Worm (Caenorhabditis elegans) whole organism, L2 larva: ENCODE results near the gene haf-1.

Source experiments
- C34F6.9 ChIP-seq: fragments of 150-350 bp; optimal IDR thresholded peaks from 2 replicates; lab custom pipeline; 2014; ENCODE audit warnings: missing biosample characterization, missing genetic modification characterization
- F13H6.1 ChIP-seq: sonication (generic microtip); optimal IDR thresholded peaks from 2 replicates; lab custom pipeline; 2016; ENCODE audit warnings: missing genetic modification characterization, missing compliant biosample characterization
- R02D3.7 ChIP-seq: fragments of 150-350 bp; optimal IDR thresholded peaks from 2 replicates; lab custom pipeline; 2014; ENCODE audit warnings: missing biosample characterization, missing genetic modification characterization
- Y55F3AM.14 ChIP-seq: fragments of 200-800 bp; sonication (Bioruptor generic); optimal IDR thresholded peaks from 2 replicates; lab custom pipeline; 2018; ENCODE audit warnings: mild to moderate bottlenecking, missing genetic modification characterization, missing compliant biosample characterization
- alr-1 ChIP-seq: fragments of 150-350 bp; optimal IDR thresholded peaks from 2 replicates; lab custom pipeline; 2014; ENCODE audit warnings: missing biosample characterization, missing genetic modification characterization
- aly-2 ChIP-seq: fragments of 150-350 bp; optimal IDR thresholded peaks from 2 replicates; lab custom pipeline; 2014; ENCODE audit warnings: missing biosample characterization, missing genetic modification characterization
- ama-1 ChIP-seq: fragments of 150-350 bp; optimal IDR thresholded peaks from 2 replicates; lab custom pipeline; 2018; ENCODE audit warnings: inconsistent platforms
- blmp-1 ChIP-seq: sonication (generic microtip); optimal IDR thresholded peaks from 2 replicates; lab custom pipeline; 2017; ENCODE audit warnings: missing genetic modification characterization, mild to moderate bottlenecking, missing compliant biosample characterization, antibody characterized with exemption, moderate library complexity; ENCODE audit not compliant: insufficient read depth
- ceh-16 ChIP-seq: fragments of 150-350 bp; optimal IDR thresholded peaks from 2 replicates; lab custom pipeline; 2014; ENCODE audit warnings: missing biosample characterization, missing genetic modification characterization
- ceh-82 ChIP-seq: fragments of 150-350 bp; optimal IDR thresholded peaks from 2 replicates; lab custom pipeline; 2014; ENCODE audit warnings: missing biosample characterization, missing genetic modification characterization
- crh-2 ChIP-seq: sonication (generic microtip); optimal IDR thresholded peaks from 2 replicates; lab custom pipeline; 2017; ENCODE audit warnings: missing biosample characterization, missing genetic modification characterization
- dmd-4 ChIP-seq: sonication (generic microtip); optimal IDR thresholded peaks from 2 replicates; lab custom pipeline; 2017; ENCODE audit warnings: missing biosample characterization, missing genetic modification characterization
- egl-27 ChIP-seq: sonication (generic microtip); optimal IDR thresholded peaks from 3 replicates; lab custom pipeline; 2017; ENCODE audit warnings: missing biosample characterization, missing genetic modification reagents, missing genetic modification characterization
- elt-3 ChIP-seq: sonication (generic microtip); optimal IDR thresholded peaks from 2 replicates; lab custom pipeline; 2017; ENCODE audit warnings: missing biosample characterization, missing genetic modification characterization
- fos-1 ChIP-seq: fragments of 150-350 bp; optimal IDR thresholded peaks from 2 replicates; lab custom pipeline; 2014; ENCODE audit warnings: missing biosample characterization, missing genetic modification characterization
- gmeb-1 ChIP-seq: fragments of 150-350 bp; optimal IDR thresholded peaks from 2 replicates; lab custom pipeline; 2014; ENCODE audit warnings: missing biosample characterization, missing genetic modification characterization
- lin-11 ChIP-seq: fragments of 150-350 bp; sonication (generic microtip); optimal IDR thresholded peaks from 2 replicates; lab custom pipeline; 2014; ENCODE audit warnings: missing biosample characterization, missing genetic modification characterization, inconsistent platforms, mixed read lengths
- lin-13 ChIP-seq: fragments of 150-350 bp; optimal IDR thresholded peaks from 2 replicates; lab custom pipeline; 2014; ENCODE audit warnings: missing biosample characterization, missing genetic modification reagents, missing genetic modification characterization
- lsy-2 ChIP-seq, 2 experiments: fragments of 150-350 bp in 1 of 2; sonication (generic microtip) in 1 of 2; optimal IDR thresholded peaks; 2 replicates each; lab custom pipeline; 2014 to 2017; ENCODE audit warnings: missing biosample characterization in 2 of 2, missing genetic modification characterization in 2 of 2
- mab-5 ChIP-seq: fragments of 150-350 bp; optimal IDR thresholded peaks from 2 replicates; lab custom pipeline; 2014; ENCODE audit warnings: missing biosample characterization, missing genetic modification characterization
- mbf-1 ChIP-seq: sonication (generic microtip); optimal IDR thresholded peaks from 2 replicates; lab custom pipeline; 2017; ENCODE audit warnings: missing biosample characterization, missing genetic modification characterization
- mdl-1 ChIP-seq, 2 experiments: fragments of 150-350 bp in 1 of 2; sonication (generic microtip) in 1 of 2; optimal IDR thresholded peaks; 2 replicates each; lab custom pipeline; 2017; ENCODE audit warnings: missing biosample characterization in 2 of 2, missing genetic modification characterization in 2 of 2
- nhr-10 ChIP-seq: sonication (generic microtip); optimal IDR thresholded peaks from 2 replicates; lab custom pipeline; 2017; ENCODE audit warnings: missing biosample characterization, missing genetic modification characterization
- nhr-11 ChIP-seq: fragments of 150-350 bp; optimal IDR thresholded peaks from 2 replicates; lab custom pipeline; 2014; ENCODE audit warnings: missing biosample characterization, missing genetic modification characterization
- nhr-12 ChIP-seq: fragments of 150-350 bp; optimal IDR thresholded peaks from 2 replicates; lab custom pipeline; 2014; ENCODE audit warnings: missing biosample characterization, missing genetic modification characterization
- nhr-129 ChIP-seq: fragments of 150-350 bp; optimal IDR thresholded peaks from 2 replicates; lab custom pipeline; 2014; ENCODE audit warnings: missing biosample characterization, missing genetic modification characterization
- nhr-21 ChIP-seq: fragments of 150-350 bp; optimal IDR thresholded peaks from 2 replicates; lab custom pipeline; 2014; ENCODE audit warnings: missing biosample characterization, missing genetic modification characterization
- nhr-23 ChIP-seq: fragments of 150-350 bp; optimal IDR thresholded peaks from 2 replicates; lab custom pipeline; 2014; ENCODE audit warnings: missing biosample characterization, missing genetic modification reagents, missing genetic modification characterization
- nhr-237 ChIP-seq: fragments of 150-350 bp; optimal IDR thresholded peaks from 2 replicates; lab custom pipeline; 2014; ENCODE audit warnings: missing biosample characterization, missing genetic modification characterization
- nhr-25 ChIP-seq: fragments of 150-350 bp; sonication (generic microtip); optimal IDR thresholded peaks from 3 replicates; lab custom pipeline; 2014; ENCODE audit warnings: missing biosample characterization, missing genetic modification characterization
- nhr-6 ChIP-seq: fragments of 150-350 bp; optimal IDR thresholded peaks from 2 replicates; lab custom pipeline; 2014; ENCODE audit warnings: missing biosample characterization, missing genetic modification characterization
- nhr-77 ChIP-seq: fragments of 150-350 bp; optimal IDR thresholded peaks from 2 replicates; lab custom pipeline; 2014; ENCODE audit warnings: missing biosample characterization, missing genetic modification characterization
- sem-4 ChIP-seq: fragments of 150-350 bp; optimal IDR thresholded peaks from 2 replicates; lab custom pipeline; 2014; ENCODE audit warnings: missing biosample characterization, missing genetic modification reagents, missing genetic modification characterization
- sma-3 ChIP-seq: sonication (generic microtip); optimal IDR thresholded peaks from 2 replicates; lab custom pipeline; 2016; ENCODE audit warnings: missing genetic modification reagents, missing genetic modification characterization, missing compliant biosample characterization
- sma-9 ChIP-seq, 2 experiments: fragments of 150-350 bp in 1 of 2; sonication (generic microtip) in 1 of 2; optimal IDR thresholded peaks; 2 replicates each; lab custom pipeline; 2014 to 2016; ENCODE audit warnings: missing genetic modification characterization in 2 of 2, mild to moderate bottlenecking in 1 of 2, missing biosample characterization in 1 of 2, missing compliant biosample characterization in 1 of 2, missing genetic modification reagents in 1 of 2, moderate library complexity in 1 of 2
- snpc-4 ChIP-seq: fragments of 150-350 bp; optimal IDR thresholded peaks from 2 replicates; lab custom pipeline; 2014; ENCODE audit warnings: missing biosample characterization, missing genetic modification characterization
- unc-39 ChIP-seq: fragments of 150-350 bp; optimal IDR thresholded peaks from 2 replicates; lab custom pipeline; 2014; ENCODE audit warnings: missing biosample characterization, missing genetic modification characterization
- unc-55 ChIP-seq: fragments of 150-350 bp; sonication (generic microtip); optimal IDR thresholded peaks from 3 replicates; lab custom pipeline; 2014; ENCODE audit warnings: missing biosample characterization, missing genetic modification reagents, missing genetic modification characterization
- zag-1 ChIP-seq: fragments of 150-350 bp; optimal IDR thresholded peaks from 2 replicates; lab custom pipeline; 2014; ENCODE audit warnings: missing biosample characterization, missing genetic modification characterization
- ztf-1 ChIP-seq: fragments of 200-800 bp; sonication (Bioruptor generic); conservative IDR thresholded peaks from 2 replicates; pipeline ENCODE4 v1.3.6; 2022; ENCODE audit warnings: missing genetic modification characterization, missing compliant biosample characterization
- ztf-11 ChIP-seq: sonication (generic microtip); optimal IDR thresholded peaks from 2 replicates; lab custom pipeline; 2017; ENCODE audit warnings: missing biosample characterization, missing genetic modification characterization
- ztf-4 ChIP-seq: fragments of 150-350 bp; optimal IDR thresholded peaks from 2 replicates; lab custom pipeline; 2014; ENCODE audit warnings: missing biosample characterization, missing genetic modification characterization

The haf-1 gene

DNA sequence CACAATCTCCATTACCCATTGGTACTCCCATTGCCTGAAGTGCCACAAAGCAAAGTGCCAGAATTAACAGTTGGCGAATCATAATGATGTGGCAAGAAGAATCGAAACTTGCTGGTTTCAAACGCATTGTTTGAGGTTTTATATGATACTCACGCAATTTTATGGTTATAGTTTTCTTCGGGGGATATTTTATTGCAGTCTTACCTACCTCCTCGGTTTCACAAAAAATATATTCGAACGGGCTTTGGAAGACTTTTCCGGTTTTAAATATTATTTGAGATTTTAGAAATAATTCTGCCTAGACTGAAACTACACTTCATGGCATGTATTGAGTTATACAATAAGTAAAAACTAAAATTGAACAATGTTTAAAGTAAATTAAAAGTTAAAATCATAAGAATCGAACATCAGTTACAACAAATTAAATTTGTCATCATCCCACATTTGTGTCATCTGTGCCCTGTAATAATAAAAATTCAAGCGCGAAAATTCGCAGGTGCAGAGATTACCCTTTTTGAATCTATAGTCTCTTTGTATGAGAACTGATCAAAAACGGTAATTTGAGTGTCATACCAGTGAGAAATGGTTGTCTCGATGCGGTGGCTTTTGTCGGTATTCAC lies 29.5 kb upstream of the haf-1 start, which contains the start of the genes clec-197 and clec-198:
Gene clec-197 (minus strand): TSS at position 101 of the 620 bp plus-strand sequence.
Gene clec-198 (plus strand): TSS at position 570 of the 620 bp plus-strand sequence.
- TF ChIP-seq nhr-23 (no peak), Y55F3AM.14 (GFP tag; lab: Kevin White, UChicago) (no peak), mdl-1 (tag; optimal IDR thresholded peaks at IDR 0.05; lab: Kevin White, UChicago) (no peak), unc-55 (GFP tag; lab: Kevin White, UChicago) (no peak), elt-3 (tag; lab: Kevin White, UChicago) (no peak), aly-2 (tag; lab: Kevin White, UChicago) (no peak), nhr-25 (tag; lab: Kevin White, UChicago) (no peak), ama-1 (lab: Kevin White, UChicago) (no peak), mbf-1 (tag; lab: Kevin White, UChicago) (no peak), nhr-12 (tag; lab: Kevin White, UChicago) (no peak), ztf-11 (tag; lab: Kevin White, UChicago) (no peak), blmp-1 (tag; lab: Kevin White, UChicago) (no peak), sma-3 (GFP tag; lab: Kevin White, UChicago) (no peak), sma-9 (GFP tag; optimal IDR thresholded peaks at IDR 0.05; lab: Kevin White, UChicago) (no peak), sma-9 (tag; optimal IDR thresholded peaks at IDR 0.05; lab: Kevin White, UChicago) (no peak), nhr-237 (no peak), lin-11 (tag; lab: Kevin White, UChicago) (no peak), mab-5 (no peak), nhr-21 (tag; lab: Kevin White, UChicago) (no peak)

DNA sequence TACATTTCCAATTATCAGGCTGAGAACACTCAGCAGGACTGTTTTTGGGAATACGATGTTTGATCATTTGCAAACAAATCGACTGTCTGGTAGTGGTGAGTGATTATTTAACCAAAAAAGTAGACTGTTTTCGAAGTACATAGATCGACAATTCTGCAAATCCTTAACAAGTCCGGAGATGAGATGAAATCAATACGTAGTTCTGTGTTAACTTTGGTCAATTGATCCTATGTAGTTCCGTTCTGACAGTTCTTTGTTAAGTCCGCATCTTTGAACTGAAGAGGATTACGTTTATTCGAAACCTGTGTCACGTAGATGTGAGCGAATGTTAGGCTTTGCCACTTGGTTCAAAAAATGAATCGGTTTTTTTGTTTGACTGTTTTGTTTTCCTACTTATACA lies 24.6 kb upstream of the haf-1 start, which contains the start of gene clec-199:
Gene clec-199 (plus strand): TSS at position 301 of the 400 bp plus-strand sequence.
- no peak for TF ChIP-seq mdl-1 (tag; optimal IDR thresholded peaks at IDR 0.05; lab: Kevin White, UChicago)
- no peak for TF ChIP-seq nhr-10 (tag; lab: Kevin White, UChicago)
- no peak for TF ChIP-seq nhr-129 (tag; lab: Kevin White, UChicago)
- TF ChIP-seq ceh-16 (tag; lab: Kevin White, UChicago) = no peak
- no peak for TF ChIP-seq nhr-11 (tag; lab: Kevin White, UChicago)
- no peak for TF ChIP-seq nhr-23
- TF ChIP-seq alr-1 (tag; lab: Kevin White, UChicago) = no peak
- no peak for TF ChIP-seq nhr-237
- no peak for TF ChIP-seq unc-39
- TF ChIP-seq aly-2 (tag; lab: Kevin White, UChicago) = no peak
- TF ChIP-seq ceh-82 = no peak
- TF ChIP-seq sma-9 (GFP tag; optimal IDR thresholded peaks at IDR 0.05; lab: Kevin White, UChicago) = no peak
- TF ChIP-seq sma-9 (tag; optimal IDR thresholded peaks at IDR 0.05; lab: Kevin White, UChicago) = no peak

- TF ChIP-seq snpc-4 (tag; lab: Kevin White, UChicago) (no peak), nhr-11 (tag; lab: Kevin White, UChicago) (no peak), aly-2 (tag; lab: Kevin White, UChicago) (no peak), crh-2 (tag; lab: Kevin White, UChicago) (no peak), ama-1 (lab: Kevin White, UChicago) (no peak), nhr-12 (tag; lab: Kevin White, UChicago) (no peak), sma-9 (GFP tag; optimal IDR thresholded peaks at IDR 0.05; lab: Kevin White, UChicago) (no peak), sma-9 (tag; optimal IDR thresholded peaks at IDR 0.05; lab: Kevin White, UChicago) (no peak), elt-3 (tag; lab: Kevin White, UChicago) (no peak), nhr-129 (tag; lab: Kevin White, UChicago) (no peak), gmeb-1 (tag; lab: Kevin White, UChicago) (no peak), sem-4 (tag; lab: Kevin White, UChicago) (no peak), F13H6.1 (tag; lab: Kevin White, UChicago) (no peak), ceh-82 (no peak), mab-5 (no peak), lin-13 (no peak), egl-27 (tag; lab: Kevin White, UChicago) (no peak)
Measured at ce11 chrIV:17361143-17361542, 15.1 kb upstream of the haf-1 start, which contains the start of gene clec-202. Gene clec-202 (plus strand): TSS chrIV:17361443.

DNA sequence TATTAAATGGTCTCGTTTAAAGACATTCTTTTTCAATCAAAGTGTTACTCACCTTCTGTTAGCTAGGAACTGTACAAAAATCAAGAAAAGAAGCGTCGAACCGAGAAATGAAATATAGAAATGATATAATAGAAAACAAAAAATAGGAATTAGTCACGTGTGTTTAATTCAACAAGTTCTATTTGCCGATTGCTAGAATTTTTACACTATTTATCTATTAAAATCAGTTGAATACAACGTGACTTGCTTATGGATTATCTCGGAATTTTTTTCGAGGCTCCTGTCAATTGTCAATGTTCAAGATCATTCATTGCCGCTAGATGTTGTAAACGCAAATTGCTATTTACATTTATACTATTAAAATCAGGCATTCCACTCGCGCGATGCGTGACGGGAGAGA lies 8.9 kb upstream of the haf-1 start, which contains the start of gene zipt-17:
Gene zipt-17 (minus strand): TSS at position 101 of the 400 bp plus-strand sequence.
- TF ChIP-seq nhr-25 (tag; lab: Kevin White, UChicago) (no peak), nhr-77 (tag; lab: Kevin White, UChicago) (no peak), dmd-4 (tag; lab: Kevin White, UChicago) (no peak), mbf-1 (tag; lab: Kevin White, UChicago) (no peak), mdl-1 (tag; optimal IDR thresholded peaks at IDR 0.05; lab: Kevin White, UChicago) (no peak), ztf-1 (GFP tag; lab: Robert Waterston, UW) (no peak), snpc-4 (tag; lab: Kevin White, UChicago) (no peak), nhr-6 (tag; lab: Kevin White, UChicago) (no peak), lsy-2 (tag; optimal IDR thresholded peaks at IDR 0.05; lab: Kevin White, UChicago) (no peak), egl-27 (tag; lab: Kevin White, UChicago) (no peak), nhr-12 (tag; lab: Kevin White, UChicago) (no peak), C34F6.9 (tag; lab: Kevin White, UChicago) (no peak), ztf-4 (tag; lab: Kevin White, UChicago) (no peak), nhr-21 (tag; lab: Kevin White, UChicago) (no peak), fos-1 (tag; lab: Kevin White, UChicago) (no peak), sem-4 (tag; lab: Kevin White, UChicago) (no peak), ceh-82 (no peak), sma-9 (GFP tag; optimal IDR thresholded peaks at IDR 0.05; lab: Kevin White, UChicago) (no peak), sma-9 (tag; optimal IDR thresholded peaks at IDR 0.05; lab: Kevin White, UChicago) (no peak), R02D3.7 (tag; lab: Kevin White, UChicago) (no peak), zag-1 (tag; lab: Kevin White, UChicago) (no peak)
